Worm (Caenorhabditis elegans) whole organism, dauer: ENCODE measurements around the gene W04E12.7.
"Not testable (repeated sequence)": the region's sequence is repeated elsewhere in the genome, so short reads cannot be mapped to it uniquely, and the experiment has no call there.

ENCODE experiments used
- unc-62 ChIP-seq: sonication (generic microtip); optimal IDR thresholded peaks from 2 replicates; lab custom pipeline; 2017; ENCODE audit warnings: missing biosample characterization, missing genetic modification reagents, missing genetic modification characterization

The W04E12.7 gene

DNA sequence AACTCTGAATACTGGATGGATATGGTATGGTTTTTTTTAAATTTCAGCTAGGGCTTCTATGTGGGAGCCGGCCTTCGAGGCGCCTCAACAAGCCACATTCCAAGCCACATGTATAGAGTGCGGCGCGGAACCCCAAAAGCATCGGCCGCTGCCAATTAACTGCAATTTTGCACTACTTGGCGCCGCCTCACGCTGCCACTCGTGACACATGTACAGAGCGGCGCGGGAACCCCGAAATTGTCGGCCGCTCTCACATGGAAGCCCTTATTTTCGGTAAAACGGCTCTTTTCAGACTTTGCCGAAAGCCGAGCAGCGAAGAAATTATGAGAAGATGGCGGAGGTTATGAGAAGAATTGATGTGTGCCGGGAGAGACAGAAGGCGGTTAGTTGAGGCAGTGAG lies 6.4 kb upstream of the W04E12.7 start:
- TF ChIP-seq unc-62 (GFP tag; lab: Kevin White, UChicago) = no peak

- no peak for TF ChIP-seq unc-62 (GFP tag; lab: Kevin White, UChicago)
Observed at ce11 chrV:19743305-19743704, 5.9 kb upstream of the W04E12.7 start, which contains the start of gene W04E12.4. W04E12.4 (plus strand) TSS chrV:19743605.

- TF ChIP-seq unc-62 (GFP tag; lab: Kevin White, UChicago) = no peak
Observed at ce11 chrV:19741651-19742050, 4.3 kb upstream of the W04E12.7 start, which contains the start of gene W04E12.3. W04E12.3 (plus strand) TSS chrV:19741951.

ce11 chrV:19741034-19741433 lies 3.7 kb upstream of the W04E12.7 start, which contains the start of gene W04E12.2:
W04E12.2 (minus strand) TSS chrV:19741134.
- no peak for TF ChIP-seq unc-62 (GFP tag; lab: Kevin White, UChicago)

DNA sequence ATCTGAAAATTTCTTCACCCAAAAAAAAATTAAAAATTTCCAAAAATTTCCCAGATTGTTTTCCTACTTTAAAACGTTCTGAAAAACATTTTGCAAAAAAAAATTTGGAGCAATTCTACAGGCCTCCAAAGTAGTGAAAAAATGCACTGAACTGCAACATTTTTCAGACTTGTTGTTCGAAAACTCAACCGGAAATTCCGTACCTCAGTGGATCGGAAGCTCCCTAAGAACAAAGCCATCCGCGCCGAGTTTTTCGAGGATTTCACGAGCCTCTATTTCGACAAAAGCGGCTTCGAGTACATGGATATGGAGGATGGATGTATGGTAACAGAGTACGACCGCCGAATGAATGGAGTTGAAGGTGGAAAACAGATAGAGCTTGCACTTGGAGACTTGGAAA lies 759 bp upstream of the W04E12.7 start, which contains the start of gene fbxa-131:
Gene fbxa-131, plus strand, starts transcription at position 301 of the 400 bp plus-strand sequence.
- no peak for TF ChIP-seq unc-62 (GFP tag; lab: Kevin White, UChicago)

DNA sequence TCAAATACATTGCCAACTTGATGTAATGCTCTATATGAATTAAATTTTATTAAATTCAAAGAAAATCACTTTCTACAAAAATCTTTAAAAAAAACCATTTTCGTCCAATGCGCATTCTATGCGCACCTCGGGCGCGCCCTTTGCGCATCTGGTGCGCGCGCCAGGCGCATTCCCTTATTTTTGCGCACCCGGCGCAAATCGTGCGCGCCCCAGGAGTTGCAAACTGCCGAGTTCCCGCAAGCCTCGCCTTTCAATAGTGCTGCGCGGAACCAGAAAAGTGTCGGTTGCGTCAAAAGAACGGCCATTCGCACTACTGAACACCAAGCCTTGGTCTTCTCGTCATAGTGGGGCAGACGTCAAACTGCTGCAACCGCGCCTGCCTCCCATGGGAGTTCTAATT lies 3.6 kb downstream of the W04E12.7 start:
- no peak for TF ChIP-seq unc-62 (GFP tag; lab: Kevin White, UChicago)

DNA sequence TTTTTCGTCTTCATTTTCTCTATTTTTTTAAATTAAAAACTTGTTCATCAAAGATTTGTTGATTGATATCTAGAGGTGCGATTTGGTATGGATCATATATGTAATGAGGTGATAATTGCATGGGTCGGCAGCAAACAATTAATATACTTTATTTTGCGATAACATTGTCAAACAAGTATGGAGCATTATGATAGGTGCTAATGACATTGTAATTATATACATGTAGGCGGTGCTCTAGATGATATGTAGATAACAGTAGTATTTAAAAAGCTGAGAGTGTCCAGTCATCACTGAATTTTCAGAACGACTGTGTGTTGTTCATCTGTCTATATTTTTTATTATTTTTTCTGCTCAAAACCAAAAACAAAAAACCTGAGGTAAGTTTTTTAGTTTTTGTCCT lies 7.1 kb downstream of the W04E12.7 start, which contains the start of gene Y116F11A.1:
Gene Y116F11A.1, plus strand, starts transcription at position 301 of the 400 bp plus-strand sequence.
- no peak for TF ChIP-seq unc-62 (GFP tag; lab: Kevin White, UChicago)

ce11 chrV:19728731-19729130 lies 8.6 kb downstream of the W04E12.7 start, which contains the start of gene Y116F11A.3:
Y116F11A.3 (plus strand) TSS chrV:19729031.
- TF ChIP-seq unc-62 (GFP tag; lab: Kevin White, UChicago) = no peak

- TF ChIP-seq unc-62 (GFP tag; lab: Kevin White, UChicago) = no peak
Observed at ce11 chrV:19727990-19728389, 9.4 kb downstream of the W04E12.7 start.

ce11 chrV:19724589-19724988 lies 12.8 kb downstream of the W04E12.7 start:
- TF ChIP-seq unc-62 (GFP tag; lab: Kevin White, UChicago) = no peak

- no peak for TF ChIP-seq unc-62 (GFP tag; lab: Kevin White, UChicago)
Observed at ce11 chrV:19722881-19723280, 14.5 kb downstream of the W04E12.7 start.

DNA sequence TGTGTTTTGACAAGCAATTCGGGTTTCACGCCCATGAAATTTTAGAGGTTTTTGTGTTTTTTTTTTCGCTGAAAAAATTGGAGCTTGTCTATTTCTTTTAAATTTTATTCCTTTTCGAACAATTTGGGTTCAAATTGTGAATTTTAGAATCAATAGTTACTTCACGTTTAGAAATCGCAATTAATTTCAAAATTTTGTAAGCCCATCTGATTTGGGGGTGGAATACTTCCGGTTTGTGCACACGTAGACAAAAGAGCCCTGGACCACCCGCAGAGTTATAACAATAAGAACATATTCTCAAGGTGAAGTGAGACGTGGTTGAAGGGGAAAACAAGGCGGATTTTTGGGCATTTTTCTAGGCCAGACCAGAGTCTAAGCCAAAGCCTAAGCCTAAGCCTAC lies 18.1 kb downstream of the W04E12.7 start, which contains the start of gene Y116F11A.6:
Gene Y116F11A.6, plus strand, starts transcription at position 301 of the 400 bp plus-strand sequence.
- no peak for TF ChIP-seq unc-62 (GFP tag; lab: Kevin White, UChicago)

DNA sequence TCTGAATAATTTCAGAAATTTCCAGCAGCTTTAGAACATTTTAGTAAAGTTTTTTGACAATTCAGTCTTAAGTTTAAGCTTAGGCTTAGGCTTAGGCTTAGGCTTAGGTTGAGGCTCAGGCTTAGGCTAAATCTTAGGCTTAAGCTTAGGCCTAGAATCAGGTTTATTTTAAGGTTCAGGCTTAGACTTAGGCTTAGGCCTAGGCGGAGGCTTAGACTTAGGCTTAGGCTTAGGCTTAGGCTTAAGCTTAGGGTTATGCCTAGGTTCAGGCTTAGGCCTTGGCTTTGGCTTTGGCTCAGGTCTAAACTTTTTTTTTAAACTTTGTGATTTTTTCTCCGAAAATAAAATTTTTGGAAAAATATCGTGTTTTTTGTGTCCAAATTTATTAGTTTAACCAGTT lies 18.7 kb downstream of the W04E12.7 start:
- no peak for TF ChIP-seq unc-62 (GFP tag; lab: Kevin White, UChicago)

DNA sequence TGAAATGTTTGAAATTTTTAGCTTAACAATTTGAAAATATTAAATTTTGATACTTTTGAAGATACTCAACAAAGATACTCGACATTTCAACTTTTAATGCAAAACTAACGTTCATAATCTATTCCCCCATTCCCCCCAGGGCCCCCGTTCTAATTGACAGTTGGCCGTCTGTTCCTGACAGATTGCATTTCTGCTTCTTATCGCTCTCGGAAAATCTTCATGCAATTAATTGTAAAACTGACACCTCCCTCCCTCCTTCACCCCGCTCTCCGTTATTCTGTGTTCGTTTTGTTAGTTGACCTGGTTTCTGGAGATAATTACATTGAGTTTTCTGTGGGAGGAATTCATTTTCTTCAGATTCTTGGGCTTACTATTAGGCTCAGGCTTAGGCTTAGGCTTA lies 19.4 kb downstream of the W04E12.7 start:
- TF ChIP-seq unc-62 (GFP tag; lab: Kevin White, UChicago) = no peak

ce11 chrV:19715847-19716246 lies 21.5 kb downstream of the W04E12.7 start, which contains the start of gene Y43F8C.17:
Y43F8C.17 (plus strand) TSS chrV:19716147.
- TF ChIP-seq unc-62 (GFP tag; lab: Kevin White, UChicago) = no peak

- no peak for TF ChIP-seq unc-62 (GFP tag; lab: Kevin White, UChicago)
Observed at ce11 chrV:19715419-19715818, 21.9 kb downstream of the W04E12.7 start, which contains the start of gene Y43F8C.16. Y43F8C.16 (minus strand) TSS chrV:19715519.

DNA sequence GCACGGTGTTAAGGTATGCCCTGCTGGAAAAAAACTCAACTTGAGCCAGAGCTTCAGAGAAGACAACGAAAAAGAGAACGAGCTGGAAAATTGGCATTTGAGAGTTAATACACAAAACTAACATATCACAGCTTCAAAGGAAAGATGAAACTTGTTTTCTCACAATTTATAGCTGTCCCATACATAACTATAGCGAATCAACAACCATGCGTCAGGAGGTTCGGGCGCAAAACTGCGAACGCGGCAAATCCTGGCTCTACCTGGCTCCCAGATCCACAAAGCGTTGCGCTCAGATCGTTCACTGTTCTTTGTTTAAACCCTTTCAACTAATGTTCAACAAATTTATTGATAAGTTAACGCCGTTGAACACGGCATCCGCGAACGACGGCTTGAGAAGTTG lies 25.7 kb downstream of the W04E12.7 start, which contains the start of gene Y43F8C.23:
Gene Y43F8C.23, minus strand, starts transcription at position 101 of the 400 bp plus-strand sequence.
- not testable (repeated sequence) for TF ChIP-seq unc-62 (GFP tag; lab: Kevin White, UChicago)
